Worm (Caenorhabditis elegans): Measurements from ENCODE around the gene Y57G7A.2.

The Y57G7A.2 gene

ce11 chrII:1322283-1323173 is 26.7 kb downstream of the Y57G7A.2 start:
- TF ChIP-seq snpc-3.4 (tag; optimal IDR thresholded peaks at IDR 0.05): peak; percentile 52
- TF ChIP-seq hsf-1 (GFP tag; IDR thresholded peaks at IDR 0.05): peak; percentile 28; the same call in 1 of the 2 replicates
- 0 out of 2 replicates have a peak, but pooled peaks have one; percentile 24 for TF ChIP-seq C17E4.6 (GFP tag; IDR thresholded peaks at IDR 0.05)
- TF ChIP-seq bed-1 (GFP tag; IDR thresholded peaks at IDR 0.05): no peak
- peak; percentile 7 for TF ChIP-seq snpc-1.3 (tag; optimal IDR thresholded peaks at IDR 0.05; ENCODE audit: insufficient read depth)
- peak; percentile 66 for TF ChIP-seq zfh-2 (GFP tag; conservative IDR thresholded peaks at IDR 0.05)
- TF ChIP-seq Y53G8AR.9 (GFP tag; conservative IDR thresholded peaks at IDR 0.05): 0 out of 2 replicates have a peak, but pooled peaks have one; percentile 4
- peak; percentile 36 for TF ChIP-seq lin-54 (GFP tag; optimal IDR thresholded peaks at IDR 0.05)
- TF ChIP-seq B0019.2 (GFP tag; conservative IDR thresholded peaks at IDR 0.05): no peak
- peak; percentile 8; the same call in 1 of the 2 replicates for TF ChIP-seq egl-44 (GFP tag; IDR thresholded peaks at IDR 0.05)
- TF ChIP-seq lag-1 (GFP tag; IDR thresholded peaks at IDR 0.05): no peak
- peak; percentile 37 for TF ChIP-seq zim-3 (tag; optimal IDR thresholded peaks at IDR 0.05)
- TF ChIP-seq Y56A3A.18 (GFP tag; IDR thresholded peaks at IDR 0.05): no peak
- no peak for TF ChIP-seq ZK185.1 (tag; optimal IDR thresholded peaks at IDR 0.05; ENCODE audit: poor library complexity, severe bottlenecking)
- peak; percentile 16; the same call in 1 of the 2 replicates for TF ChIP-seq pbrm-1 (GFP tag; IDR thresholded peaks at IDR 0.05)
- peak; percentile 59; the same call in 1 of the 2 replicates for TF ChIP-seq lin-26 (GFP tag; IDR thresholded peaks at IDR 0.05)
- no peak for TF ChIP-seq T07F8.4 (tag; optimal IDR thresholded peaks at IDR 0.05)
- no peak for TF ChIP-seq B0336.3 (GFP tag; IDR thresholded peaks at IDR 0.05)
- TF ChIP-seq madf-10 (tag; optimal IDR thresholded peaks at IDR 0.05): no peak
- TF ChIP-seq attf-6 (GFP tag; IDR thresholded peaks at IDR 0.05): peak; percentile 29; the same call in 1 of the 2 replicates
- no peak for TF ChIP-seq ama-1 (optimal IDR thresholded peaks at IDR 0.05)
- TF ChIP-seq ama-1 (GFP tag; optimal IDR thresholded peaks at IDR 0.05): peak; percentile 29 to 66
- peak; percentile 86 for TF ChIP-seq F49E8.2 (tag; optimal IDR thresholded peaks at IDR 0.05; ENCODE audit: insufficient read depth)
- TF ChIP-seq madf-3 (GFP tag; IDR thresholded peaks at IDR 0.05): peak; percentile 41; the same call in 1 of the 2 replicates
- no peak for TF ChIP-seq Y53F4B.3 (GFP tag; IDR thresholded peaks at IDR 0.05)
- TF ChIP-seq ekl-4 (GFP tag; IDR thresholded peaks at IDR 0.05): peak; percentile 10; the same call in 1 of the 2 replicates
- TF ChIP-seq lsl-1 (GFP tag; optimal IDR thresholded peaks at IDR 0.05): peak; percentile 24
- TF ChIP-seq attf-3 (GFP tag; conservative IDR thresholded peaks at IDR 0.05): no peak
- TF ChIP-seq rcor-1 (GFP tag; IDR thresholded peaks at IDR 0.05): 0 out of 2 replicates have a peak, but pooled peaks have one; percentile 11
- no peak for TF ChIP-seq akir-1 (GFP tag; optimal IDR thresholded peaks at IDR 0.05)
- peak; percentile 24; the same call in 1 of the 2 replicates for TF ChIP-seq ceh-100 (GFP tag; IDR thresholded peaks at IDR 0.05)
- TF ChIP-seq tlf-1 (GFP tag; optimal IDR thresholded peaks at IDR 0.05): peak; percentile 37
- no peak for TF ChIP-seq snpc-1.1 (tag; optimal IDR thresholded peaks at IDR 0.05; ENCODE audit: insufficient read depth)
- TF ChIP-seq ceh-58 (GFP tag; IDR thresholded peaks at IDR 0.05): 0 out of 2 replicates have a peak, but pooled peaks have one; percentile 38
- TF ChIP-seq F39B2.1 (GFP tag; IDR thresholded peaks at IDR 0.05): peak; percentile 7; the same call in 1 of the 2 replicates
- peak; percentile 10; the same call in 1 of the 2 replicates for TF ChIP-seq mcd-1 (GFP tag; IDR thresholded peaks at IDR 0.05)
